Fruit fly (Drosophila melanogaster) whole organism, embryonic: Measurements from ENCODE around the gene CG5435.
A peak's percentile ranks its signal among the peaks of the same experiment; 100 is the strongest.

Experiments
- Atf6 ChIP-seq: fragments of 200-800 bp; sonication (Bioruptor generic); IDR thresholded peaks from 2 replicates; pipeline ENCODE4 v1.3.6; 2022; ENCODE audit warnings: missing biosample characterization, missing genetic modification characterization
- BtbVII ChIP-seq: fragments of 200-800 bp; sonication (Bioruptor generic); optimal IDR thresholded peaks from 3 replicates; lab custom pipeline; 2017; ENCODE audit warnings: missing biosample characterization, mild to moderate bottlenecking, missing genetic modification characterization
- C15 ChIP-seq: fragments of 200-800 bp; sonication (Bioruptor generic); IDR thresholded peaks from 3 replicates; pipeline ENCODE4 v1.3.6; 2022; ENCODE audit warnings: missing biosample characterization, missing genetic modification characterization
- CG10366 ChIP-seq: fragments of 200-800 bp; sonication (Bioruptor generic); IDR thresholded peaks from 2 replicates; pipeline ENCODE4 v1.3.6; 2022; ENCODE audit warnings: missing biosample characterization, missing genetic modification characterization
- CG10543 ChIP-seq: fragments of 200-800 bp; sonication (Bioruptor generic); optimal IDR thresholded peaks from 3 replicates; lab custom pipeline; 2017; ENCODE audit warnings: missing biosample characterization, mild to moderate bottlenecking, missing genetic modification characterization, moderate library complexity
- CG12071 ChIP-seq: fragments of 200-800 bp; sonication (Bioruptor generic); optimal IDR thresholded peaks from 3 replicates; lab custom pipeline; 2018; ENCODE audit warnings: missing biosample characterization, mild to moderate bottlenecking, missing genetic modification characterization
- CG12104 ChIP-seq: fragments of 200-800 bp; sonication (Bioruptor generic); optimal IDR thresholded peaks from 3 replicates; lab custom pipeline; 2016; ENCODE audit warnings: missing biosample characterization, missing genetic modification characterization
- CG12744 ChIP-seq: fragments of 200-800 bp; sonication (Bioruptor generic); optimal IDR thresholded peaks from 2 replicates; lab custom pipeline; 2016; ENCODE audit warnings: missing biosample characterization, missing genetic modification characterization
- CG12769 ChIP-seq: fragments of 200-800 bp; sonication (Bioruptor generic); optimal IDR thresholded peaks from 2 replicates; lab custom pipeline; 2019; ENCODE audit warnings: missing biosample characterization, mild to moderate bottlenecking, missing genetic modification characterization, moderate library complexity
- CG13424 ChIP-seq: fragments of 200-800 bp; sonication (Bioruptor generic); optimal IDR thresholded peaks from 2 replicates; lab custom pipeline; 2019; ENCODE audit warnings: missing biosample characterization, mild to moderate bottlenecking, missing genetic modification characterization, moderate library complexity
- CG13894 ChIP-seq: fragments of 200-800 bp; sonication (Bioruptor generic); optimal IDR thresholded peaks from 3 replicates; lab custom pipeline; 2018; ENCODE audit warnings: missing biosample characterization, mild to moderate bottlenecking, missing genetic modification characterization, moderate library complexity
- CG1529 ChIP-seq: fragments of 200-800 bp; sonication (Bioruptor generic); optimal IDR thresholded peaks from 3 replicates; lab custom pipeline; 2018; ENCODE audit warnings: missing biosample characterization, missing genetic modification characterization
- CG15696 ChIP-seq: fragments of 200-800 bp; sonication (Bioruptor generic); optimal IDR thresholded peaks from 2 replicates; lab custom pipeline; 2019; ENCODE audit warnings: missing biosample characterization, mild to moderate bottlenecking, missing genetic modification characterization, moderate library complexity
- CG18599 ChIP-seq: fragments of 200-800 bp; sonication (Bioruptor generic); optimal IDR thresholded peaks from 3 replicates; lab custom pipeline; 2017; ENCODE audit warnings: missing biosample characterization, missing genetic modification characterization, mild to moderate bottlenecking, moderate library complexity, missing genetic modification reagents
- CG18619 ChIP-seq: fragments of 200-800 bp; sonication (Bioruptor generic); optimal IDR thresholded peaks from 3 replicates; lab custom pipeline; 2017; ENCODE audit warnings: missing biosample characterization, mild to moderate bottlenecking, missing genetic modification characterization
- CG2678 ChIP-seq: fragments of 200-800 bp; sonication (Bioruptor generic); optimal IDR thresholded peaks from 3 replicates; lab custom pipeline; 2019; ENCODE audit warnings: missing biosample characterization, mild to moderate bottlenecking, missing genetic modification characterization, moderate library complexity
- CG32532 ChIP-seq: fragments of 200-800 bp; sonication (Bioruptor generic); IDR thresholded peaks from 2 replicates; pipeline ENCODE4 v1.3.6; 2022; ENCODE audit warnings: missing biosample characterization, missing genetic modification characterization
- CG3995 ChIP-seq: fragments of 200-800 bp; sonication (Bioruptor generic); optimal IDR thresholded peaks from 3 replicates; lab custom pipeline; 2016; ENCODE audit warnings: missing biosample characterization, missing genetic modification characterization
- CG4328 ChIP-seq: fragments of 200-800 bp; sonication (Bioruptor generic); optimal IDR thresholded peaks from 3 replicates; lab custom pipeline; 2017; ENCODE audit warnings: missing biosample characterization, missing genetic modification reagents, missing genetic modification characterization
- CG5953 ChIP-seq: fragments of 200-800 bp; sonication (Bioruptor generic); IDR thresholded peaks from 2 replicates; pipeline ENCODE4 v1.3.6; 2022; ENCODE audit warnings: missing biosample characterization, missing genetic modification characterization
- CG6175 ChIP-seq: fragments of 200-800 bp; sonication (Bioruptor generic); IDR thresholded peaks from 3 replicates; pipeline ENCODE4 v1.3.6; 2022; ENCODE audit warnings: missing biosample characterization, missing genetic modification characterization
- CG6683 ChIP-seq: fragments of 200-800 bp; sonication (Bioruptor generic); optimal IDR thresholded peaks from 2 replicates; lab custom pipeline; 2017; ENCODE audit warnings: missing biosample characterization, mild to moderate bottlenecking, missing genetic modification characterization, missing genetic modification reagents
- CG7963 ChIP-seq: fragments of 200-800 bp; sonication (Bioruptor generic); IDR thresholded peaks from 3 replicates; pipeline ENCODE4 v1.3.6; 2022; ENCODE audit warnings: missing biosample characterization, missing genetic modification characterization; ENCODE audit not compliant: partially characterized antibody
- CG8290 ChIP-seq, 3 experiments: fragments of 200-800 bp; sonication (Bioruptor generic); optimal IDR thresholded peaks; 2 replicates each; lab custom pipeline; 2016 to 2019; ENCODE audit warnings: missing biosample characterization in 3 of 3, missing genetic modification characterization in 3 of 3, mild to moderate bottlenecking in 2 of 3, moderate library complexity in 1 of 3
- CG8924 ChIP-seq: fragments of 200-800 bp; optimal IDR thresholded peaks from 3 replicates; lab custom pipeline; 2019; ENCODE audit warnings: missing biosample characterization, mild to moderate bottlenecking, missing genetic modification characterization, moderate library complexity
- CG9215 ChIP-seq: fragments of 200-800 bp; sonication (Bioruptor generic); IDR thresholded peaks from 2 replicates; pipeline ENCODE4 v1.3.6; 2022; ENCODE audit warnings: missing biosample characterization, missing genetic modification characterization
- CG9932 ChIP-seq: fragments of 200-800 bp; sonication (Bioruptor generic); IDR thresholded peaks from 2 replicates; pipeline ENCODE4 v1.3.6; 2022; ENCODE audit warnings: missing biosample characterization, missing genetic modification characterization
- Hr78 ChIP-seq, 2 experiments: fragments of 200-800 bp in 1 of 2; fragments of >200 bp in 1 of 2; sonication (Bioruptor generic) in 1 of 2; optimal IDR thresholded peaks; 2 replicates each; lab custom pipeline; 2017 to 2019; ENCODE audit warnings: missing biosample characterization in 2 of 2, missing genetic modification characterization in 2 of 2, mild to moderate bottlenecking in 1 of 2, moderate library complexity in 1 of 2
- Lpt ChIP-seq: fragments of >200 bp; optimal IDR thresholded peaks from 2 replicates; lab custom pipeline; 2018; ENCODE audit warnings: missing biosample characterization, missing genetic modification characterization
- NC2β ChIP-seq: fragments of 200-800 bp; sonication (Bioruptor generic); optimal IDR thresholded peaks from 2 replicates; lab custom pipeline; 2016; ENCODE audit warnings: missing biosample characterization, missing genetic modification characterization
- NFAT ChIP-seq: fragments of 200-800 bp; sonication (Bioruptor generic); IDR thresholded peaks from 2 replicates; pipeline ENCODE4 v1.3.6; 2022; ENCODE audit warnings: missing biosample characterization, missing genetic modification characterization
- Pdp1 ChIP-seq, 2 experiments: fragments of 200-800 bp; sonication (Bioruptor generic); optimal IDR thresholded peaks; 3 replicates each; lab custom pipeline; 2016; ENCODE audit warnings: missing biosample characterization in 2 of 2, missing genetic modification characterization in 2 of 2, mild to moderate bottlenecking in 1 of 2, moderate library complexity in 1 of 2
- Rfx ChIP-seq: fragments of 200-800 bp; sonication (Bioruptor generic); IDR thresholded peaks from 2 replicates; pipeline ENCODE4 v1.3.6; 2022; ENCODE audit warnings: missing biosample characterization, missing genetic modification characterization
- Ssrp ChIP-seq: fragments of 200-800 bp; sonication (Bioruptor generic); optimal IDR thresholded peaks from 2 replicates; lab custom pipeline; 2018; ENCODE audit warnings: missing biosample characterization, mild to moderate bottlenecking, missing genetic modification characterization, moderate library complexity
- Taf1 ChIP-seq: fragments of 200-800 bp; sonication (Bioruptor generic); IDR thresholded peaks from 2 replicates; pipeline ENCODE4 v1.3.6; 2022; ENCODE audit warnings: missing biosample characterization, missing genetic modification characterization
- ase ChIP-seq: fragments of 200-800 bp; sonication (Bioruptor generic); IDR thresholded peaks from 3 replicates; pipeline ENCODE4 v1.3.6; 2022; ENCODE audit warnings: missing biosample characterization, missing genetic modification characterization
- dimm ChIP-seq: fragments of 200-800 bp; sonication (Bioruptor generic); IDR thresholded peaks from 2 replicates; pipeline ENCODE4 v1.3.6; 2022; ENCODE audit warnings: missing biosample characterization, missing genetic modification characterization
- dmrt11E ChIP-seq: fragments of 200-800 bp; sonication (Bioruptor generic); optimal IDR thresholded peaks from 3 replicates; lab custom pipeline; 2018; ENCODE audit warnings: missing biosample characterization, mild to moderate bottlenecking, missing genetic modification characterization, moderate library complexity
- exex ChIP-seq: fragments of 200-800 bp; sonication (Bioruptor generic); optimal IDR thresholded peaks from 4 replicates; lab custom pipeline; 2018; ENCODE audit warnings: missing biosample characterization, mild to moderate bottlenecking, missing genetic modification characterization, moderate library complexity
- ind ChIP-seq: fragments of 200-800 bp; sonication (Bioruptor generic); optimal IDR thresholded peaks from 3 replicates; lab custom pipeline; 2016; ENCODE audit warnings: missing biosample characterization, missing genetic modification characterization
- kah ChIP-seq: fragments of 200-800 bp; sonication (Bioruptor generic); optimal IDR thresholded peaks from 2 replicates; lab custom pipeline; 2018; ENCODE audit warnings: missing biosample characterization, mild to moderate bottlenecking, missing genetic modification characterization
- lilli ChIP-seq: fragments of 200-800 bp; sonication (Bioruptor generic); optimal IDR thresholded peaks from 3 replicates; lab custom pipeline; 2016; ENCODE audit warnings: missing biosample characterization, missing genetic modification characterization
- pum ChIP-seq: fragments of 200-800 bp; sonication (Bioruptor generic); optimal IDR thresholded peaks from 2 replicates; lab custom pipeline; 2016; ENCODE audit warnings: missing biosample characterization, missing genetic modification characterization
- pzg ChIP-seq: fragments of 200-800 bp; sonication (Bioruptor generic); optimal IDR thresholded peaks from 3 replicates; lab custom pipeline; 2018; ENCODE audit warnings: missing biosample characterization, mild to moderate bottlenecking, missing genetic modification characterization, moderate library complexity
- rib ChIP-seq: fragments of 200-800 bp; sonication (Bioruptor generic); IDR thresholded peaks from 2 replicates; pipeline ENCODE4 v1.3.6; 2022; ENCODE audit warnings: missing biosample characterization, missing genetic modification characterization
- ro ChIP-seq: fragments of 200-800 bp; sonication (Bioruptor generic); IDR thresholded peaks from 2 replicates; pipeline ENCODE4 v1.3.6; 2022; ENCODE audit warnings: missing biosample characterization, missing genetic modification characterization
- sens-2 ChIP-seq: fragments of 200-800 bp; sonication (Bioruptor generic); IDR thresholded peaks from 2 replicates; pipeline ENCODE4 v1.3.6; 2022; ENCODE audit warnings: missing biosample characterization, missing genetic modification characterization
- seq ChIP-seq: fragments of 200-800 bp; sonication (Bioruptor generic); IDR thresholded peaks from 2 replicates; pipeline ENCODE4 v1.3.6; 2022; ENCODE audit warnings: missing biosample characterization, missing genetic modification characterization
- so ChIP-seq: fragments of 200-800 bp; sonication (Bioruptor generic); IDR thresholded peaks from 3 replicates; pipeline ENCODE4 v1.3.6; 2022; ENCODE audit warnings: missing biosample characterization, missing genetic modification characterization
- ssp ChIP-seq: fragments of 200-800 bp; sonication (Bioruptor generic); IDR thresholded peaks from 2 replicates; pipeline ENCODE4 v1.3.6; 2022; ENCODE audit warnings: missing biosample characterization, missing genetic modification characterization
- vfl ChIP-seq: fragments of 200-800 bp; sonication (Bioruptor generic); optimal IDR thresholded peaks from 2 replicates; lab custom pipeline; 2016; ENCODE audit warnings: missing biosample characterization, missing genetic modification characterization

Gene CG5435

dm6 chr2L:12464065-12464464, 33.4 kb upstream of the CG5435 start (continued):
- TF ChIP-seq CG5953 (GFP tag; lab: Robert Waterston, UW) (0 out of 2 replicates have a peak, but pooled peaks have one; percentile 8), CG7963 (GFP tag; lab: Robert Waterston, UW) (no peak), rib (peak; percentile 43; the same call in 1 of the 2 replicates), CG9215 (GFP tag; lab: Robert Waterston, UW) (no peak), CG18619 (GFP tag; lab: Kevin White, UChicago) (peak; percentile 11), CG12104 (GFP tag; lab: Kevin White, UChicago) (no peak), CG15696 (no peak), Taf1 (GFP tag; lab: Robert Waterston, UW) (no peak), Rfx (GFP tag; lab: Robert Waterston, UW) (peak; percentile 41; the same call in 1 of the 2 replicates), CG18599 (GFP tag; lab: Kevin White, UChicago) (peak; percentile 13), Hr78 (GFP tag; optimal IDR thresholded peaks at IDR 0.05; lab: Kevin White, UChicago) (peak in 1 of 2 experiments; percentile 4), pum (no peak), kah (GFP tag; lab: Kevin White, UChicago) (no peak), CG10366 (GFP tag; lab: Robert Waterston, UW) (no peak), CG10543 (GFP tag; lab: Kevin White, UChicago) (peak; percentile 33), CG12744 (no peak), CG4328 (GFP tag; lab: Kevin White, UChicago) (no peak), NC2β (GFP tag; lab: Kevin White, UChicago) (no peak), ind (GFP tag; lab: Kevin White, UChicago) (no peak), pzg (GFP tag; lab: Kevin White, UChicago) (no peak), lilli (GFP tag; lab: Kevin White, UChicago) (no peak), CG32532 (GFP tag; lab: Robert Waterston, UW) (peak; percentile 34; the same call in 1 of the 2 replicates), CG8290 (GFP tag; optimal IDR thresholded peaks at IDR 0.05; lab: Kevin White, UChicago) (no peak), CG8290 (tag; optimal IDR thresholded peaks at IDR 0.05; lab: Kevin White, UChicago) (peak in 1 of 2 experiments; percentile 26), CG12769 (tag; lab: Kevin White, UChicago) (peak; percentile 40), CG6683 (GFP tag; lab: Kevin White, UChicago) (no peak), CG12071 (GFP tag; lab: Kevin White, UChicago) (peak; percentile 30), CG1529 (no peak), CG8924 (no peak), BtbVII (GFP tag; lab: Kevin White, UChicago) (peak; percentile 11), ro (GFP tag; lab: Robert Waterston, UW) (no peak), CG3995 (GFP tag; lab: Kevin White, UChicago) (no peak), ase (GFP tag; lab: Robert Waterston, UW) (no peak), Pdp1 (GFP tag; optimal IDR thresholded peaks at IDR 0.05; lab: Kevin White, UChicago) (peak in 1 of 2 experiments; percentile 1), CG13424 (tag; lab: Kevin White, UChicago) (no peak), C15 (GFP tag; lab: Robert Waterston, UW) (no peak), CG9932 (GFP tag; lab: Robert Waterston, UW) (peak; percentile 31; the same call in 1 of the 2 replicates), ssp (GFP tag; lab: Robert Waterston, UW) (no peak), dimm (GFP tag; lab: Robert Waterston, UW) (no peak), CG13894 (tag; lab: Kevin White, UChicago) (peak; percentile 20), exex (tag; lab: Kevin White, UChicago) (peak; percentile 73), Atf6 (peak; percentile 26; the same call in 1 of the 2 replicates), Lpt (no peak), so (GFP tag; lab: Robert Waterston, UW) (no peak), dmrt11E (tag; lab: Kevin White, UChicago) (no peak), CG2678 (tag; lab: Kevin White, UChicago) (peak; percentile 33), NFAT (GFP tag; lab: Robert Waterston, UW) (peak; percentile 76), Ssrp (tag; lab: Kevin White, UChicago) (no peak), sens-2 (GFP tag; lab: Robert Waterston, UW) (no peak), CG6175 (GFP tag; lab: Robert Waterston, UW) (0 out of 3 replicates have a peak, but pooled peaks have one; percentile 18), vfl (GFP tag; lab: Kevin White, UChicago) (no peak), seq (0 out of 2 replicates have a peak, but pooled peaks have one; percentile 22)
